Worm (Caenorhabditis elegans) whole organism, L1 larva: Measurements from ENCODE around the gene C26B2.8.

ENCODE experiments used
- C04F5.9 ChIP-seq: sonication (generic microtip); optimal IDR thresholded peaks from 2 replicates; lab custom pipeline; 2016; ENCODE audit warnings: missing genetic modification characterization, missing compliant biosample characterization
- C16A3.4 ChIP-seq: fragments of 150-350 bp; optimal IDR thresholded peaks from 2 replicates; lab custom pipeline; 2014; ENCODE audit warnings: missing biosample characterization, missing genetic modification characterization
- C34B4.2 ChIP-seq: sonication (generic microtip); optimal IDR thresholded peaks from 2 replicates; lab custom pipeline; 2017; ENCODE audit warnings: mild to moderate bottlenecking, missing genetic modification characterization, missing compliant biosample characterization
- aha-1 ChIP-seq: fragments of 150-350 bp; optimal IDR thresholded peaks from 2 replicates; lab custom pipeline; 2014; ENCODE audit warnings: missing biosample characterization, missing genetic modification characterization
- alr-1 ChIP-seq: fragments of 200-800 bp; sonication (Bioruptor generic); optimal IDR thresholded peaks from 2 replicates; lab custom pipeline; 2018; ENCODE audit warnings: borderline replicate concordance, mild to moderate bottlenecking, missing genetic modification characterization, missing compliant biosample characterization
- aly-2 ChIP-seq: fragments of 150-350 bp; optimal IDR thresholded peaks from 2 replicates; lab custom pipeline; 2014; ENCODE audit warnings: missing biosample characterization, missing genetic modification characterization
- ama-1 ChIP-seq: fragments of 150-350 bp; optimal IDR thresholded peaks from 2 replicates; lab custom pipeline; 2014
- blmp-1 ChIP-seq: fragments of 150-350 bp; optimal IDR thresholded peaks from 2 replicates; lab custom pipeline; 2014; ENCODE audit warnings: missing biosample characterization, missing genetic modification characterization
- ceh-8 ChIP-seq: fragments of 200-800 bp; sonication (Bioruptor generic); optimal IDR thresholded peaks from 2 replicates; lab custom pipeline; 2018; ENCODE audit warnings: mild to moderate bottlenecking, missing genetic modification characterization, moderate library complexity, missing compliant biosample characterization
- ceh-82 ChIP-seq, 3 experiments: fragments of 150-350 bp in 1 of 3; sonication (generic microtip) in 2 of 3; optimal IDR thresholded peaks; 2 replicates each; lab custom pipeline; 2014 to 2017; ENCODE audit warnings: missing biosample characterization in 3 of 3, missing genetic modification characterization in 3 of 3
- ces-1 ChIP-seq: fragments of 150-350 bp; optimal IDR thresholded peaks from 2 replicates; lab custom pipeline; 2014; ENCODE audit warnings: missing biosample characterization, missing genetic modification reagents, missing genetic modification characterization
- dpl-1 ChIP-seq, 3 experiments: fragments of 150-350 bp in 2 of 3; sonication (generic microtip) in 1 of 3; optimal IDR thresholded peaks; 2 replicates each; lab custom pipeline; 2014 to 2017; ENCODE audit warnings: missing biosample characterization in 3 of 3, missing genetic modification characterization in 3 of 3, missing genetic modification reagents in 3 of 3
- dsc-1 ChIP-seq: sonication (generic microtip); optimal IDR thresholded peaks from 2 replicates; lab custom pipeline; 2016; ENCODE audit warnings: mild to moderate bottlenecking, missing genetic modification characterization, missing compliant biosample characterization
- efl-1 ChIP-seq, 4 experiments: fragments of 150-350 bp; optimal IDR thresholded peaks in 3 of 4; peaks in 1 of 4; 1 replicate in 1 of 4; 2 replicates in 3 of 4; lab custom pipeline; 2014; ENCODE audit warnings: missing biosample characterization in 2 of 4, missing genetic modification characterization in 2 of 4, missing genetic modification reagents in 2 of 4
- efl-3 ChIP-seq: fragments of 200-800 bp; sonication (Bioruptor generic); optimal IDR thresholded peaks from 2 replicates; lab custom pipeline; 2018; ENCODE audit warnings: mild to moderate bottlenecking, missing genetic modification characterization, missing compliant biosample characterization
- egl-27 ChIP-seq, 2 experiments: fragments of 150-350 bp in 1 of 2; sonication (generic microtip); optimal IDR thresholded peaks; 3 replicates each; lab custom pipeline; 2017 to 2018; ENCODE audit warnings: missing biosample characterization in 2 of 2, missing genetic modification characterization in 2 of 2, missing genetic modification reagents in 2 of 2
- elt-2 ChIP-seq: sonication (generic microtip); optimal IDR thresholded peaks from 2 replicates; lab custom pipeline; 2016; ENCODE audit warnings: missing genetic modification characterization, mild to moderate bottlenecking, inconsistent platforms, missing compliant biosample characterization, missing genetic modification reagents
- elt-3 ChIP-seq, 6 experiments: fragments of 150-350 bp in 1 of 6; sonication (generic microtip); optimal IDR thresholded peaks; 2 replicates each; lab custom pipeline; 2017 to 2018; ENCODE audit warnings: missing biosample characterization in 6 of 6, missing genetic modification characterization in 6 of 6, inconsistent platforms in 1 of 6
- fkh-10 ChIP-seq: sonication (generic microtip); optimal IDR thresholded peaks from 2 replicates; lab custom pipeline; 2017; ENCODE audit warnings: missing biosample characterization, missing genetic modification reagents, missing genetic modification characterization
- grh-1 ChIP-seq: fragments of 200-800 bp; sonication (Bioruptor generic); IDR thresholded peaks from 2 replicates; pipeline ENCODE4 v1.3.6; 2022; ENCODE audit warnings: missing genetic modification reagents, missing genetic modification characterization, missing compliant biosample characterization
- hlh-17 ChIP-seq: fragments of 200-800 bp; sonication (Bioruptor generic); optimal IDR thresholded peaks from 2 replicates; lab custom pipeline; 2018; ENCODE audit warnings: missing genetic modification characterization, mild to moderate bottlenecking, missing compliant biosample characterization, moderate library complexity, borderline replicate concordance
- hlh-4 ChIP-seq: sonication (generic microtip); optimal IDR thresholded peaks from 2 replicates; lab custom pipeline; 2016; ENCODE audit warnings: mild to moderate bottlenecking, missing genetic modification characterization, missing compliant biosample characterization
- hpl-2 ChIP-seq: fragments of 150-350 bp; optimal IDR thresholded peaks from 2 replicates; lab custom pipeline; 2014; ENCODE audit warnings: missing biosample characterization, missing genetic modification reagents, missing genetic modification characterization
- irx-1 ChIP-seq: sonication (generic microtip); optimal IDR thresholded peaks from 2 replicates; lab custom pipeline; 2016; ENCODE audit warnings: missing genetic modification characterization, missing compliant biosample characterization
- lin-14 ChIP-seq: fragments of 200-800 bp; sonication (Bioruptor generic); optimal IDR thresholded peaks from 2 replicates; lab custom pipeline; 2018; ENCODE audit warnings: mild to moderate bottlenecking, missing genetic modification characterization, moderate library complexity, missing compliant biosample characterization
- lin-15B ChIP-seq: fragments of 150-350 bp; sonication (generic microtip); optimal IDR thresholded peaks from 3 replicates; lab custom pipeline; 2014; ENCODE audit warnings: missing biosample characterization, missing genetic modification characterization
- lin-39 ChIP-seq: fragments of 150-350 bp; optimal IDR thresholded peaks from 2 replicates; lab custom pipeline; 2014; ENCODE audit warnings: missing biosample characterization, missing genetic modification reagents, missing genetic modification characterization
- lir-3 ChIP-seq: sonication (generic microtip); optimal IDR thresholded peaks from 2 replicates; lab custom pipeline; 2016; ENCODE audit warnings: mild to moderate bottlenecking, missing genetic modification characterization, moderate library complexity, missing compliant biosample characterization; ENCODE audit not compliant: poor library complexity
- mdl-1 ChIP-seq, 2 experiments: fragments of 150-350 bp; optimal IDR thresholded peaks; 2 replicates each; lab custom pipeline; 2014 to 2017; ENCODE audit warnings: missing biosample characterization in 2 of 2, missing genetic modification characterization in 2 of 2, inconsistent platforms in 1 of 2
- mef-2 ChIP-seq: fragments of 150-350 bp; optimal IDR thresholded peaks from 2 replicates; lab custom pipeline; 2014; ENCODE audit warnings: missing biosample characterization, missing genetic modification characterization
- mep-1 ChIP-seq: fragments of 150-350 bp; optimal IDR thresholded peaks from 2 replicates; lab custom pipeline; 2014; ENCODE audit warnings: missing biosample characterization, missing genetic modification characterization
- nhr-12 ChIP-seq: sonication (generic microtip); optimal IDR thresholded peaks from 2 replicates; lab custom pipeline; 2017; ENCODE audit warnings: missing biosample characterization, missing genetic modification characterization
- nhr-20 ChIP-seq: sonication (generic microtip); optimal IDR thresholded peaks from 2 replicates; lab custom pipeline; 2016; ENCODE audit warnings: mild to moderate bottlenecking, missing genetic modification characterization, missing compliant biosample characterization
- nhr-28 ChIP-seq: fragments of 150-350 bp; optimal IDR thresholded peaks from 2 replicates; lab custom pipeline; 2014; ENCODE audit warnings: missing biosample characterization, missing genetic modification characterization
- nhr-76 ChIP-seq: sonication (generic microtip); optimal IDR thresholded peaks from 2 replicates; lab custom pipeline; 2017; ENCODE audit warnings: missing biosample characterization, missing genetic modification characterization
- nhr-84 ChIP-seq: sonication (generic microtip); optimal IDR thresholded peaks from 2 replicates; lab custom pipeline; 2017; ENCODE audit warnings: missing biosample characterization, missing genetic modification characterization
- nhr-85 ChIP-seq: sonication (generic microtip); peaks from one replicate; lab custom pipeline; 2016; ENCODE audit warnings: missing genetic modification characterization, inconsistent platforms, missing compliant biosample characterization
- nhr-90 ChIP-seq: sonication (generic microtip); optimal IDR thresholded peaks from 2 replicates; lab custom pipeline; 2016; ENCODE audit warnings: mild to moderate bottlenecking, missing genetic modification characterization, missing compliant biosample characterization; ENCODE audit not compliant: poor library complexity
- pax-3 ChIP-seq: fragments of 200-800 bp; sonication (Bioruptor generic); optimal IDR thresholded peaks from 2 replicates; lab custom pipeline; 2018; ENCODE audit warnings: mild to moderate bottlenecking, missing genetic modification characterization, moderate library complexity, missing compliant biosample characterization
- pqm-1 ChIP-seq: sonication (generic microtip); optimal IDR thresholded peaks from 3 replicates; lab custom pipeline; 2017; ENCODE audit warnings: missing biosample characterization, missing genetic modification characterization
- skn-1 ChIP-seq: fragments of 150-350 bp; optimal IDR thresholded peaks from 2 replicates; lab custom pipeline; 2014; ENCODE audit warnings: missing biosample characterization, missing genetic modification characterization
- snpc-4 ChIP-seq: fragments of 150-350 bp; optimal IDR thresholded peaks from 2 replicates; lab custom pipeline; 2014; ENCODE audit warnings: missing biosample characterization, missing genetic modification characterization
- sptf-1 ChIP-seq: fragments of 150-350 bp; optimal IDR thresholded peaks from 2 replicates; lab custom pipeline; 2014; ENCODE audit warnings: missing biosample characterization, missing genetic modification characterization
- swsn-7 ChIP-seq: sonication (generic microtip); optimal IDR thresholded peaks from 2 replicates; lab custom pipeline; 2016; ENCODE audit warnings: missing genetic modification characterization, missing compliant biosample characterization
- tbx-2 ChIP-seq: sonication (generic microtip); optimal IDR thresholded peaks from 2 replicates; lab custom pipeline; 2016; ENCODE audit warnings: missing genetic modification characterization, missing compliant biosample characterization
- unc-130 ChIP-seq: fragments of 150-350 bp; optimal IDR thresholded peaks from 2 replicates; lab custom pipeline; 2017; ENCODE audit warnings: missing biosample characterization, missing genetic modification characterization, inconsistent platforms
- unc-30 ChIP-seq: sonication (generic microtip); optimal IDR thresholded peaks from 2 replicates; lab custom pipeline; 2017; ENCODE audit warnings: missing biosample characterization, missing genetic modification characterization
- unc-62 ChIP-seq: fragments of 150-350 bp; optimal IDR thresholded peaks from 2 replicates; lab custom pipeline; 2014; ENCODE audit warnings: missing biosample characterization, missing genetic modification reagents, missing genetic modification characterization
- unc-86 ChIP-seq: sonication (generic microtip); optimal IDR thresholded peaks from 2 replicates; lab custom pipeline; 2016; ENCODE audit warnings: missing genetic modification characterization, missing compliant biosample characterization
- unc-98 ChIP-seq: fragments of 200-800 bp; sonication (Bioruptor generic); IDR thresholded peaks from 2 replicates; pipeline ENCODE4 v1.3.6; 2022; ENCODE audit warnings: missing genetic modification characterization, missing compliant biosample characterization
- xbp-1 ChIP-seq: sonication (generic microtip); optimal IDR thresholded peaks from 2 replicates; lab custom pipeline; 2016; ENCODE audit warnings: missing genetic modification characterization, missing compliant biosample characterization
- zag-1 ChIP-seq: fragments of 150-350 bp; optimal IDR thresholded peaks from 2 replicates; lab custom pipeline; 2014; ENCODE audit warnings: missing biosample characterization, missing genetic modification characterization
- ztf-11 ChIP-seq, 2 experiments: sonication (generic microtip); optimal IDR thresholded peaks; 2 replicates each; lab custom pipeline; 2016 to 2017; ENCODE audit warnings: missing genetic modification characterization in 2 of 2, missing biosample characterization in 1 of 2, missing compliant biosample characterization in 1 of 2
- ztf-4 ChIP-seq: fragments of 150-350 bp; optimal IDR thresholded peaks from 2 replicates; lab custom pipeline; 2014; ENCODE audit warnings: missing biosample characterization, missing genetic modification characterization

The C26B2.8 gene

ce11 chrIV:8042005-8042404 lies 28.1 kb downstream of the C26B2.8 start (continued):
- no peak for TF ChIP-seq unc-98 (GFP tag; lab: Robert Waterston, UW)
- TF ChIP-seq dsc-1: no peak
- TF ChIP-seq hlh-4: no peak
- TF ChIP-seq dpl-1 (GFP tag; optimal IDR thresholded peaks at IDR 0.05; lab: Kevin White, UChicago): no peak
- TF ChIP-seq nhr-28 (tag; lab: Kevin White, UChicago): no peak
- TF ChIP-seq aha-1 (tag; lab: Kevin White, UChicago): no peak
- TF ChIP-seq nhr-84 (tag; lab: Kevin White, UChicago): no peak
- TF ChIP-seq fkh-10 (GFP tag; lab: Kevin White, UChicago): no peak
- peak; percentile 82 for TF ChIP-seq blmp-1
- TF ChIP-seq lin-15B (tag; lab: Kevin White, UChicago): no peak
- TF ChIP-seq C34B4.2: no peak
- TF ChIP-seq C04F5.9 (tag; lab: Kevin White, UChicago): no peak
- TF ChIP-seq elt-3 (tag; optimal IDR thresholded peaks at IDR 0.05; lab: Kevin White, UChicago): peak in 2 of 6 experiments; percentile 33 to 64
- no peak for TF ChIP-seq irx-1 (tag; lab: Kevin White, UChicago)
- TF ChIP-seq nhr-85 (tag; lab: Kevin White, UChicago): peak; percentile 91
- no peak for TF ChIP-seq skn-1 (tag; lab: Kevin White, UChicago)
- TF ChIP-seq aly-2 (tag; lab: Kevin White, UChicago): no peak
- no peak for TF ChIP-seq zag-1
- no peak for TF ChIP-seq ces-1 (GFP tag; lab: Kevin White, UChicago)
- TF ChIP-seq unc-130: no peak
- TF ChIP-seq nhr-12 (tag; lab: Kevin White, UChicago): no peak
- peak; percentile 65 for TF ChIP-seq nhr-20 (tag; lab: Kevin White, UChicago)
- no peak for TF ChIP-seq hlh-17 (GFP tag; lab: Kevin White, UChicago)
- TF ChIP-seq nhr-76 (tag; lab: Kevin White, UChicago): no peak
- no peak for TF ChIP-seq ceh-82 (tag; optimal IDR thresholded peaks at IDR 0.05; lab: Kevin White, UChicago)
- TF ChIP-seq unc-30: no peak
- TF ChIP-seq tbx-2: no peak
- TF ChIP-seq C16A3.4: no peak
- TF ChIP-seq pax-3 (tag; lab: Kevin White, UChicago): no peak
- no peak for TF ChIP-seq lin-39 (tag; lab: Kevin White, UChicago)
- TF ChIP-seq sptf-1 (tag; lab: Kevin White, UChicago): no peak
- TF ChIP-seq elt-2 (tag; lab: Kevin White, UChicago): no peak
- TF ChIP-seq unc-62 (GFP tag; lab: Kevin White, UChicago): no peak
- no peak for TF ChIP-seq nhr-90 (tag; lab: Kevin White, UChicago)
- TF ChIP-seq lin-14 (GFP tag; lab: Kevin White, UChicago): peak; percentile 79
- TF ChIP-seq hpl-2: no peak
- no peak for TF ChIP-seq egl-27 (tag; optimal IDR thresholded peaks at IDR 0.05; lab: Kevin White, UChicago)
- TF ChIP-seq unc-86 (tag; lab: Kevin White, UChicago): no peak
- TF ChIP-seq swsn-7 (tag; lab: Kevin White, UChicago): no peak
- no peak for TF ChIP-seq ceh-8 (GFP tag; lab: Kevin White, UChicago)
- no peak for TF ChIP-seq ztf-4 (tag; lab: Kevin White, UChicago)
- no peak for TF ChIP-seq efl-1 (optimal IDR thresholded peaks at IDR 0.05; lab: Kevin White, UChicago)
- TF ChIP-seq efl-1 (GFP tag; optimal IDR thresholded peaks at IDR 0.05 in 1 of 2; lab: Kevin White, UChicago): peak in 1 of 2 experiments; percentile 43
- no peak for TF ChIP-seq lir-3 (tag; lab: Kevin White, UChicago)
- TF ChIP-seq pqm-1 (tag; lab: Kevin White, UChicago): no peak
- TF ChIP-seq ama-1 (lab: Kevin White, UChicago): no peak
- TF ChIP-seq efl-3 (GFP tag; lab: Kevin White, UChicago): no peak
- no peak for TF ChIP-seq alr-1 (tag; lab: Kevin White, UChicago)
- TF ChIP-seq ztf-11 (tag; optimal IDR thresholded peaks at IDR 0.05; lab: Kevin White, UChicago): no peak
- no peak for TF ChIP-seq xbp-1 (tag; lab: Kevin White, UChicago)
- TF ChIP-seq mef-2 (tag; lab: Kevin White, UChicago): no peak
- peak in 1 of 2 experiments; percentile 7 for TF ChIP-seq mdl-1 (tag; optimal IDR thresholded peaks at IDR 0.05; lab: Kevin White, UChicago)
- TF ChIP-seq grh-1: peak; percentile 83
- TF ChIP-seq snpc-4 (tag; lab: Kevin White, UChicago): no peak
- TF ChIP-seq mep-1 (tag; lab: Kevin White, UChicago): peak; percentile 40
